Worm (Caenorhabditis elegans): ENCODE results near the gene str-264.

The str-264 gene

DNA sequence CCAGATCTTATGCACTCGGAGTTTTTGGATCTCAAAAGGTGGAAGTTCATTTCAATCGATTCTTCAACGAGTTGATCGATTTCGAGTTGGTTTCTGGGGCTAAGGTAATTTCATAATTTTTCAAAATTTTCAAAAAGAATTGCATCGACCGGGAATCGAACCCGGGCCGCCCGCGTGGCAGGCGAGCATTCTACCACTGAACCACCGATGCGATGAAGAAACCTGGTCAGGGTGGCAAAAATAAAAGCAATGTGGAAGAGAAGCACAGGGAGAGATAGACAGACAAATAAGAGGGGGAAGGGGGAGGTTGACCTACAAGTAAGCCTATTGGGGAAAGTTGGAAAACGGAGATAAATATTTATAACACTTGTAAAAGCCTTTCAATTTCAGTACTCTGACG lies 12.7 kb upstream of the str-264 start (continued):
- no peak for TF ChIP-seq Y79H2A.3 (GFP tag; conservative IDR thresholded peaks at IDR 0.05)
- TF ChIP-seq F57A8.1 (GFP tag; optimal IDR thresholded peaks at IDR 0.05): no peak
- peak; percentile 33; the same call in 1 of the 2 replicates for TF ChIP-seq attf-6 (GFP tag; IDR thresholded peaks at IDR 0.05)

DNA sequence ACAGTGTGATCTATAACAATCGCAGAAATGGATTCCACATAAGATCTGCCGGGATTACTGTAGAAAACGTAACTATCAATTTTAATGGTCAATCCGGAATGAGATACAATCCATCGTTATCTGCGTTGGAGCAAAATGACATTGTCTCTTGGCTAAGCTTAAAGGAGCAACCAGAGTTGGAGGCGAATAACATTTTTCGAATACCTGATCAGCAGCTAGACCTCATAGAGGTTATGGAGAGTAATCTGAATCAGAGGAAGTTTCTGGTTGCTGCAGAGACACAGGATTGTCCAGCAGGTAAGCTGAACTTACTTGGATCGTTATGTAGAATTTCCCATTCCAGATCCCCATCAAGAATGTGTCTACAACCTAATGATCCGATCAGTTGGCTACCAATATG lies 11.2 kb upstream of the str-264 start:
- TF ChIP-seq snpc-1.3 (tag; optimal IDR thresholded peaks at IDR 0.05; ENCODE audit: insufficient read depth) (no peak), mes-4 (tag; optimal IDR thresholded peaks at IDR 0.05) (no peak), F10E7.11 (tag; optimal IDR thresholded peaks at IDR 0.05) (no peak), snpc-4 (GFP tag; optimal IDR thresholded peaks at IDR 0.05) (no peak), snpc-4 (tag; optimal IDR thresholded peaks at IDR 0.05) (no peak), die-1 (tag; optimal IDR thresholded peaks at IDR 0.05) (no peak), snpc-1.1 (tag; optimal IDR thresholded peaks at IDR 0.05; ENCODE audit: insufficient read depth) (no peak)

DNA sequence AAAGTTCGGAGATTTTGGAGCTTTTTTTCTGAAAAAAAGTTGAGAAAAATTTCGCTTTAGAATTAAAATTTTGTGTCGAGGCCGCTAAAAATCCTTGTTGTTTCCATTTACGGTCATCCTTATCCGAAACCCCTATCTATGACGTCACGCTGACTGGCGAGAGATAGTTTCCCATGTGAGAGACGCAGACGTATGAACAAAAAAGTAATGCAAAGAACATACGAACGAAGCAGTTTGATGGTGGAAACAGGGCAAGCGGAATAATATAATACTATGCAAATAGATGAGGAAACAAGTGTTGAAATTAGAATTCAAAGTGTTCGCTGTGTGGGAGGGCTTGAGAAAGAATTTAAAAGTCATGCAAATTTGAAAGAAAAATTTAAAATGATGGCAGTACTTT lies 6.7 kb upstream of the str-264 start:
- TF ChIP-seq efl-1 (GFP tag; optimal IDR thresholded peaks at IDR 0.05) (no peak), mel-28 (tag; optimal IDR thresholded peaks at IDR 0.05; ENCODE audit: borderline replicate concordance) (no peak), B0261.1 (tag; optimal IDR thresholded peaks at IDR 0.05) (no peak), pha-4 (tag; optimal IDR thresholded peaks at IDR 0.05) (no peak), bed-2 (GFP tag; IDR thresholded peaks at IDR 0.05) (no peak), bed-1 (GFP tag; IDR thresholded peaks at IDR 0.05) (no peak), ztf-26 (tag; optimal IDR thresholded peaks at IDR 0.05) (no peak), atf-7 (tag; optimal IDR thresholded peaks at IDR 0.05) (peak; percentile 48), ceh-100 (GFP tag; IDR thresholded peaks at IDR 0.05) (no peak), aptf-3 (GFP tag; IDR thresholded peaks at IDR 0.05) (no peak), hmg-1.2 (GFP tag; IDR thresholded peaks at IDR 0.05) (peak; percentile 61; the same call in 1 of the 2 replicates)

DNA sequence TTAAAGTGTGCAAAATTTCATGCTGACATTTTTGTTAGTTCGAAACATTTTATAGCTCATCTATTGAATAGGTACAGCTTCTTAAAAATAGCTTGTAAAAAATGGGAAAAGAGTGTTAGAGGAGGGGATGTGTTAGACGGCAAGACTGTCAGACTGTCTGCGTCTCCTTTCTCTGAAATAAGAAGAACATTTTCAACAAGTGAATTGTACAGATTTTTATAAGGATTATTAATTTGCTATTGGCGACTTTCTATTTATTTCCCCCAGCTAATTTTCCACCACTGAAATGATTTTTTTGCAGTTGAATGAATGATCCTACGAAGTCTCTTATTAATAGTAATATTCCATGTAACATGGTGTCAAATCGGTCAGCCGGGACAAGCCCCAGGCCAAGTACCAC lies 6.0 kb upstream of the str-264 start, which contains the start of gene C06B8.7:
C06B8.7 (plus strand) TSS at position 301 of the 400 bp plus-strand sequence.
- no peak for TF ChIP-seq ets-4 (GFP tag; optimal IDR thresholded peaks at IDR 0.05)
- TF ChIP-seq F23B12.7 (tag; optimal IDR thresholded peaks at IDR 0.05; ENCODE audit: insufficient read depth): no peak
- no peak for TF ChIP-seq rec-8 (tag; optimal IDR thresholded peaks at IDR 0.05)
- TF ChIP-seq nhr-90 (tag; optimal IDR thresholded peaks at IDR 0.05): no peak
- TF ChIP-seq D2030.7 (GFP tag; IDR thresholded peaks at IDR 0.05): no peak
- TF ChIP-seq F33H1.4 (GFP tag; IDR thresholded peaks at IDR 0.05): no peak
- TF ChIP-seq zfh-2 (GFP tag; conservative IDR thresholded peaks at IDR 0.05): no peak
- TF ChIP-seq lin-40 (tag; optimal IDR thresholded peaks at IDR 0.05): no peak
- TF ChIP-seq ztf-26 (tag; optimal IDR thresholded peaks at IDR 0.05): no peak
- TF ChIP-seq F49E8.2 (tag; optimal IDR thresholded peaks at IDR 0.05; ENCODE audit: insufficient read depth): no peak
- no peak for TF ChIP-seq snpc-1.3 (tag; optimal IDR thresholded peaks at IDR 0.05; ENCODE audit: insufficient read depth)
- TF ChIP-seq efl-1 (GFP tag; optimal IDR thresholded peaks at IDR 0.05): no peak
- TF ChIP-seq nhr-179 (tag; optimal IDR thresholded peaks at IDR 0.05): no peak
- TF ChIP-seq let-607 (tag; optimal IDR thresholded peaks at IDR 0.05): no peak
- no peak for TF ChIP-seq gei-17 (GFP tag; optimal IDR thresholded peaks at IDR 0.05)
- no peak for TF ChIP-seq cebp-1 (GFP tag; IDR thresholded peaks at IDR 0.05)
- no peak for TF ChIP-seq cebp-1 (tag; optimal IDR thresholded peaks at IDR 0.05)

All from whole organism, young adult.